Fruit fly (Drosophila melanogaster) whole organism, wandering third instar larva: ENCODE measurements around the gene Sema1a.

Source experiments
- Abd-B ChIP-seq: fragments of >200 bp; optimal IDR thresholded peaks from 2 replicates; lab custom pipeline; 2017; ENCODE audit warnings: missing biosample characterization, missing genetic modification characterization
- CG32264 ChIP-seq: fragments of 200-800 bp; sonication (Bioruptor generic); optimal IDR thresholded peaks from 2 replicates; lab custom pipeline; 2016; ENCODE audit warnings: missing biosample characterization, missing genetic modification characterization
- CG9705 ChIP-seq: fragments of 200-800 bp; sonication (Bioruptor generic); optimal IDR thresholded peaks from 2 replicates; lab custom pipeline; 2018; ENCODE audit warnings: missing biosample characterization, mild to moderate bottlenecking, missing genetic modification characterization
- CrebA ChIP-seq: fragments of 200-800 bp; sonication (Bioruptor generic); optimal IDR thresholded peaks from 2 replicates; lab custom pipeline; 2016; ENCODE audit warnings: missing biosample characterization, mild to moderate bottlenecking, missing genetic modification characterization, borderline replicate concordance
- Dfd ChIP-seq: fragments of >200 bp; optimal IDR thresholded peaks from 2 replicates; lab custom pipeline; 2017; ENCODE audit warnings: missing biosample characterization, missing genetic modification characterization
- Dif ChIP-seq: fragments of 200-275, 200-300 bp; sonication (Bioruptor generic); optimal IDR thresholded peaks from 2 replicates; lab custom pipeline; 2018; ENCODE audit warnings: missing biosample characterization, missing genetic modification characterization; ENCODE audit not compliant: partially characterized antibody
- GATAd ChIP-seq: sonication (Bioruptor generic); optimal IDR thresholded peaks from 2 replicates; lab custom pipeline; 2016; ENCODE audit warnings: missing biosample characterization, missing genetic modification characterization
- HLH106 ChIP-seq: fragments of 200-800 bp; optimal IDR thresholded peaks from 3 replicates; lab custom pipeline; 2019; ENCODE audit warnings: missing biosample characterization, mild to moderate bottlenecking, missing genetic modification characterization, moderate library complexity
- Hnf4 ChIP-seq: fragments of 200-800 bp; sonication (Bioruptor generic); optimal IDR thresholded peaks from 2 replicates; lab custom pipeline; 2016; ENCODE audit warnings: missing biosample characterization, mild to moderate bottlenecking, missing genetic modification characterization
- Hr78 ChIP-seq: fragments of >200 bp; optimal IDR thresholded peaks from 2 replicates; lab custom pipeline; 2017; ENCODE audit warnings: missing biosample characterization, missing genetic modification characterization
- Hr83 ChIP-seq: fragments of 200-300 bp; sonication (Bioruptor generic); optimal IDR thresholded peaks from 2 replicates; lab custom pipeline; 2016; ENCODE audit warnings: missing biosample characterization, mild to moderate bottlenecking, missing genetic modification characterization, moderate library complexity; ENCODE audit not compliant: poor library complexity, severe bottlenecking
- Jra ChIP-seq: sonication (Bioruptor generic); optimal IDR thresholded peaks from 2 replicates; lab custom pipeline; 2016; ENCODE audit warnings: missing biosample characterization, missing genetic modification characterization
- Mio ChIP-seq: sonication (Bioruptor generic); optimal IDR thresholded peaks from 2 replicates; lab custom pipeline; 2016; ENCODE audit warnings: missing biosample characterization, missing genetic modification characterization
- Myc ChIP-seq: fragments of >200 bp; optimal IDR thresholded peaks from 2 replicates; lab custom pipeline; 2017
- N ChIP-seq: fragments of >200 bp; optimal IDR thresholded peaks from 2 replicates; lab custom pipeline; 2018; ENCODE audit warnings: missing biosample characterization, missing external identifiers, missing genetic modification characterization
- OdsH ChIP-seq: fragments of 200-800 bp; sonication (Bioruptor generic); optimal IDR thresholded peaks from 2 replicates; lab custom pipeline; 2016; ENCODE audit warnings: missing biosample characterization, mild to moderate bottlenecking, missing genetic modification characterization
- Rel ChIP-seq, 2 experiments: fragments of 200-800 bp; sonication (Bioruptor generic) in 1 of 2; optimal IDR thresholded peaks; 2 replicates in 1 of 2; 3 replicates in 1 of 2; lab custom pipeline; 2016 to 2019; ENCODE audit warnings: mild to moderate bottlenecking in 2 of 2, missing biosample characterization in 2 of 2, missing genetic modification characterization in 2 of 2, moderate library complexity in 1 of 2
- Sp1 ChIP-seq: fragments of 200-800 bp; sonication (Bioruptor generic); optimal IDR thresholded peaks from 3 replicates; lab custom pipeline; 2019; ENCODE audit warnings: missing biosample characterization, mild to moderate bottlenecking, missing genetic modification characterization, moderate library complexity
- Vsx2 ChIP-seq: fragments of 200-300, 225-300 bp; sonication (Bioruptor generic); optimal IDR thresholded peaks from 2 replicates; lab custom pipeline; 2018; ENCODE audit warnings: missing biosample characterization, missing genetic modification characterization; ENCODE audit not compliant: partially characterized antibody
- br ChIP-seq: fragments of 200-800 bp; sonication (Bioruptor generic); optimal IDR thresholded peaks from 2 replicates; lab custom pipeline; 2016; ENCODE audit warnings: missing biosample characterization, missing genetic modification characterization
- brk ChIP-seq: fragments of 200-800 bp; sonication (Bioruptor generic); optimal IDR thresholded peaks from 2 replicates; lab custom pipeline; 2016; ENCODE audit warnings: missing biosample characterization, mild to moderate bottlenecking, missing genetic modification characterization
- dl ChIP-seq, 2 experiments: fragments of 175-275, 200-275 bp in 1 of 2; fragments of 200-275 bp in 1 of 2; sonication (Bioruptor generic); optimal IDR thresholded peaks; lab custom pipeline; 2018; ENCODE audit warnings: mild to moderate bottlenecking in 2 of 2, missing biosample characterization in 2 of 2, missing genetic modification characterization in 2 of 2, moderate library complexity in 2 of 2; ENCODE audit not compliant: partially characterized antibody in 2 of 2, insufficient read depth in 1 of 2
- dmrt93B ChIP-seq: fragments of 200-800 bp; sonication (Bioruptor generic); optimal IDR thresholded peaks from 2 replicates; lab custom pipeline; 2018; ENCODE audit warnings: missing biosample characterization, mild to moderate bottlenecking, missing genetic modification characterization
- dsf ChIP-seq: sonication (Bioruptor generic); optimal IDR thresholded peaks from 2 replicates; lab custom pipeline; 2016; ENCODE audit warnings: missing biosample characterization, missing genetic modification characterization, borderline replicate concordance
- ey ChIP-seq: fragments of 200-800 bp; sonication (Bioruptor generic); optimal IDR thresholded peaks from 2 replicates; lab custom pipeline; 2016; ENCODE audit warnings: missing biosample characterization, missing genetic modification characterization
- foxo ChIP-seq, 2 experiments: fragments of 200-800 bp; sonication (Bioruptor generic); optimal IDR thresholded peaks; 2 replicates in 1 of 2; 3 replicates in 1 of 2; lab custom pipeline; 2016 to 2017; ENCODE audit warnings: missing biosample characterization in 2 of 2, missing genetic modification characterization in 2 of 2
- fru ChIP-seq: fragments of 200-800 bp; sonication (Bioruptor generic); optimal IDR thresholded peaks from 3 replicates; lab custom pipeline; 2016; ENCODE audit warnings: missing biosample characterization, mild to moderate bottlenecking, missing genetic modification characterization
- h ChIP-seq: fragments of 200-800 bp; sonication (Bioruptor generic); optimal IDR thresholded peaks from 3 replicates; lab custom pipeline; 2016; ENCODE audit warnings: missing biosample characterization, mild to moderate bottlenecking, missing genetic modification characterization
- jim ChIP-seq: fragments of 175-275, 200-325 bp; sonication (Bioruptor generic); optimal IDR thresholded peaks from 2 replicates; lab custom pipeline; 2016; ENCODE audit warnings: missing biosample characterization, mild to moderate bottlenecking, missing genetic modification characterization
- lola ChIP-seq: fragments of >200 bp; optimal IDR thresholded peaks from 2 replicates; lab custom pipeline; 2017; ENCODE audit warnings: missing biosample characterization, missing genetic modification characterization
- pan ChIP-seq: fragments of >200 bp; optimal IDR thresholded peaks from 2 replicates; lab custom pipeline; 2017
- psq ChIP-seq: fragments of 200-800 bp; sonication (Bioruptor generic); optimal IDR thresholded peaks from 3 replicates; lab custom pipeline; 2017; ENCODE audit warnings: missing biosample characterization, mild to moderate bottlenecking, missing genetic modification characterization, moderate library complexity
- rgr ChIP-seq: fragments of 200-800 bp; sonication (Bioruptor generic); optimal IDR thresholded peaks from 3 replicates; lab custom pipeline; 2016; ENCODE audit warnings: missing biosample characterization, mild to moderate bottlenecking, missing genetic modification characterization
- sage ChIP-seq: fragments of 200-800 bp; sonication (Bioruptor generic); optimal IDR thresholded peaks from 2 replicates; lab custom pipeline; 2016; ENCODE audit warnings: missing biosample characterization, mild to moderate bottlenecking, missing genetic modification characterization
- sv ChIP-seq: fragments of 200-800 bp; sonication (Bioruptor generic); optimal IDR thresholded peaks from 3 replicates; lab custom pipeline; 2016; ENCODE audit warnings: missing biosample characterization, missing genetic modification characterization
- tai ChIP-seq: sonication (Bioruptor generic); optimal IDR thresholded peaks from 2 replicates; lab custom pipeline; 2016; ENCODE audit warnings: missing biosample characterization, missing genetic modification characterization
- usp ChIP-seq: fragments of >200 bp; optimal IDR thresholded peaks from 2 replicates; lab custom pipeline; 2017; ENCODE audit warnings: missing biosample characterization, missing genetic modification characterization
- woc ChIP-seq: sonication (Bioruptor generic); optimal IDR thresholded peaks from 2 replicates; lab custom pipeline; 2016; ENCODE audit warnings: missing biosample characterization, mild to moderate bottlenecking, missing genetic modification characterization

Sema1a gene

dm6 chr2L:8691292-8691975 is 149.5 kb downstream of the Sema1a start:
- TF ChIP-seq Vsx2 (GFP tag; lab: Kevin White, UChicago): no peak
- TF ChIP-seq psq (GFP tag; lab: Kevin White, UChicago): peak; percentile 84
- TF ChIP-seq Dif: peak; percentile 79
- peak; percentile 90 for TF ChIP-seq HLH106 (tag; lab: Kevin White, UChicago)
- TF ChIP-seq Rel (GFP tag; optimal IDR thresholded peaks at IDR 0.05; lab: Kevin White, UChicago): peak; percentile 44
- TF ChIP-seq Rel (tag; optimal IDR thresholded peaks at IDR 0.05; lab: Kevin White, UChicago): no peak
- TF ChIP-seq ey (GFP tag; lab: Kevin White, UChicago): peak; percentile 75
- TF ChIP-seq dsf (GFP tag; lab: Kevin White, UChicago): peak; percentile 45
- no peak for TF ChIP-seq GATAd
- peak; percentile 94 for TF ChIP-seq Sp1
- peak; percentile 53 for TF ChIP-seq Jra (GFP tag; lab: Kevin White, UChicago)
- TF ChIP-seq N: no peak
- TF ChIP-seq CG9705 (GFP tag; lab: Kevin White, UChicago): peak; percentile 66
- TF ChIP-seq usp (GFP tag; lab: Kevin White, UChicago): no peak
- no peak for TF ChIP-seq jim (GFP tag; lab: Kevin White, UChicago)
- peak; percentile 84 for TF ChIP-seq rgr (GFP tag; lab: Kevin White, UChicago)
- TF ChIP-seq brk (GFP tag; lab: Kevin White, UChicago): peak; percentile 84
- TF ChIP-seq woc (GFP tag; lab: Kevin White, UChicago): peak; percentile 85
- peak; percentile 78 for TF ChIP-seq br (GFP tag; lab: Kevin White, UChicago)
- peak; percentile 78 for TF ChIP-seq sv (GFP tag; lab: Kevin White, UChicago)
- no peak for TF ChIP-seq Dfd
- TF ChIP-seq OdsH (GFP tag; lab: Kevin White, UChicago): peak; percentile 91
- peak; percentile 49 for TF ChIP-seq CG32264 (GFP tag; lab: Kevin White, UChicago)
- TF ChIP-seq Mio (GFP tag; lab: Kevin White, UChicago): no peak
- TF ChIP-seq Hnf4 (GFP tag; lab: Kevin White, UChicago): peak; percentile 83
- TF ChIP-seq CrebA (GFP tag; lab: Kevin White, UChicago): peak; percentile 47
- TF ChIP-seq Hr83 (GFP tag; lab: Kevin White, UChicago): peak; percentile 76
- no peak for TF ChIP-seq pan
- TF ChIP-seq dl (GFP tag; optimal IDR thresholded peaks at IDR 0.05; lab: Kevin White, UChicago; ENCODE audit: insufficient read depth in 1 of 2, partially characterized antibody in 2 of 2): peak in 1 of 2 experiments; percentile 82
- TF ChIP-seq sage (GFP tag; lab: Kevin White, UChicago): peak; percentile 70
- peak; percentile 87 for TF ChIP-seq h (GFP tag; lab: Kevin White, UChicago)
- peak in 1 of 2 experiments; percentile 91 for TF ChIP-seq foxo (GFP tag; optimal IDR thresholded peaks at IDR 0.05; lab: Kevin White, UChicago)
- TF ChIP-seq Myc: no peak
- no peak for TF ChIP-seq lola (GFP tag; lab: Kevin White, UChicago)
- TF ChIP-seq fru (GFP tag; lab: Kevin White, UChicago): peak; percentile 89
- no peak for TF ChIP-seq Hr78
- TF ChIP-seq dmrt93B (GFP tag; lab: Kevin White, UChicago): peak; percentile 81
- no peak for TF ChIP-seq tai
- TF ChIP-seq, all 38 proteins: peak for 25

dm6 chr2L:8692426-8693180 is 150.7 kb downstream of the Sema1a start:
- TF ChIP-seq Mio (GFP tag; lab: Kevin White, UChicago): no peak
- peak; percentile 87 for TF ChIP-seq Hnf4 (GFP tag; lab: Kevin White, UChicago)
- TF ChIP-seq brk (GFP tag; lab: Kevin White, UChicago): no peak
- TF ChIP-seq Hr78: no peak
- TF ChIP-seq jim (GFP tag; lab: Kevin White, UChicago): peak; percentile 30
- TF ChIP-seq Jra (GFP tag; lab: Kevin White, UChicago): peak; percentile 58
- no peak for TF ChIP-seq Abd-B
- TF ChIP-seq CrebA (GFP tag; lab: Kevin White, UChicago): peak; percentile 9
- TF ChIP-seq GATAd: no peak
- no peak for TF ChIP-seq dl (GFP tag; optimal IDR thresholded peaks at IDR 0.05; lab: Kevin White, UChicago; ENCODE audit: insufficient read depth in 1 of 2, partially characterized antibody in 2 of 2)
- peak; percentile 36 for TF ChIP-seq HLH106 (tag; lab: Kevin White, UChicago)
- TF ChIP-seq usp (GFP tag; lab: Kevin White, UChicago): no peak
- TF ChIP-seq CG9705 (GFP tag; lab: Kevin White, UChicago): peak; percentile 33
- TF ChIP-seq sv (GFP tag; lab: Kevin White, UChicago): no peak
- TF ChIP-seq Rel (GFP tag; optimal IDR thresholded peaks at IDR 0.05; lab: Kevin White, UChicago): no peak
- peak; percentile 63 for TF ChIP-seq Rel (tag; optimal IDR thresholded peaks at IDR 0.05; lab: Kevin White, UChicago)
- TF ChIP-seq dmrt93B (GFP tag; lab: Kevin White, UChicago): peak; percentile 27
- peak; percentile 53 for TF ChIP-seq fru (GFP tag; lab: Kevin White, UChicago)
- TF ChIP-seq Hr83 (GFP tag; lab: Kevin White, UChicago): peak; percentile 78
- TF ChIP-seq N: no peak
- peak; percentile 75 for TF ChIP-seq rgr (GFP tag; lab: Kevin White, UChicago)
- peak; percentile 30 for TF ChIP-seq ey (GFP tag; lab: Kevin White, UChicago)
- TF ChIP-seq Myc: no peak
- TF ChIP-seq pan: no peak
- no peak for TF ChIP-seq lola (GFP tag; lab: Kevin White, UChicago)
- no peak for TF ChIP-seq Dif
- peak; percentile 30 for TF ChIP-seq woc (GFP tag; lab: Kevin White, UChicago)
- no peak for TF ChIP-seq CG32264 (GFP tag; lab: Kevin White, UChicago)
- TF ChIP-seq Dfd: no peak
- TF ChIP-seq Vsx2 (GFP tag; lab: Kevin White, UChicago): peak; percentile 63
- peak; percentile 61 for TF ChIP-seq psq (GFP tag; lab: Kevin White, UChicago)
- TF ChIP-seq tai: no peak
- TF ChIP-seq Sp1: peak; percentile 62
- TF ChIP-seq sage (GFP tag; lab: Kevin White, UChicago): no peak
- TF ChIP-seq h (GFP tag; lab: Kevin White, UChicago): peak; percentile 71
- peak in 1 of 2 experiments; percentile 62 for TF ChIP-seq foxo (GFP tag; optimal IDR thresholded peaks at IDR 0.05; lab: Kevin White, UChicago)
- peak; percentile 72 for TF ChIP-seq OdsH (GFP tag; lab: Kevin White, UChicago)
